Fruit fly (Drosophila melanogaster): ENCODE results near the gene CG13698.

The CG13698 gene

dm6 chr3L:18077649-18078417, 28.1 kb downstream of the CG13698 start (continued):
- peak; percentile 85 for TF ChIP-seq CG1621 (tag; optimal IDR thresholded peaks at IDR 0.05)
- TF ChIP-seq CG8319 (GFP tag; optimal IDR thresholded peaks at IDR 0.05) = peak; percentile 64
- peak; percentile 89 for TF ChIP-seq net (GFP tag; optimal IDR thresholded peaks at IDR 0.05)
- peak; percentile 31 for TF ChIP-seq Sox102F (GFP tag; optimal IDR thresholded peaks at IDR 0.05)
- peak; percentile 88 for TF ChIP-seq CG6163 (GFP tag; IDR thresholded peaks at IDR 0.05)
- peak; percentile 67 for TF ChIP-seq esn (GFP tag; optimal IDR thresholded peaks at IDR 0.05)
- TF ChIP-seq Eip93F (GFP tag; optimal IDR thresholded peaks at IDR 0.05) = no peak
- TF ChIP-seq CG8632 (GFP tag; optimal IDR thresholded peaks at IDR 0.05) = peak; percentile 92
- TF ChIP-seq CG3032 (tag; optimal IDR thresholded peaks at IDR 0.05) = peak; percentile 98
- peak; percentile 84 for TF ChIP-seq Sox14 (GFP tag; optimal IDR thresholded peaks at IDR 0.05)
- peak; percentile 97 to 98 for TF ChIP-seq ss (GFP tag; optimal IDR thresholded peaks at IDR 0.05)
- TF ChIP-seq CG11294 (GFP tag; IDR thresholded peaks at IDR 0.05) = peak; percentile 86; the same call in 1 of the 2 replicates
- peak; percentile 80 for TF ChIP-seq CG7368 (GFP tag; optimal IDR thresholded peaks at IDR 0.05)
- peak; percentile 97 for TF ChIP-seq spab (GFP tag; optimal IDR thresholded peaks at IDR 0.05)
- TF ChIP-seq CG6808 (GFP tag; optimal IDR thresholded peaks at IDR 0.05) = peak; percentile 96
- TF ChIP-seq CG16779 (tag; optimal IDR thresholded peaks at IDR 0.05) = peak; percentile 96
- TF ChIP-seq fkh (GFP tag; optimal IDR thresholded peaks at IDR 0.05) = no peak
- peak; percentile 93 for TF ChIP-seq OdsH (GFP tag; optimal IDR thresholded peaks at IDR 0.05)
- peak; percentile 34 for TF ChIP-seq Hr39 (GFP tag; optimal IDR thresholded peaks at IDR 0.05)

- peak; percentile 27; the same call in 1 of the 2 replicates for TF ChIP-seq CG15336 (GFP tag; IDR thresholded peaks at IDR 0.05)
- TF ChIP-seq topi (GFP tag; optimal IDR thresholded peaks at IDR 0.05) = no peak
- TF ChIP-seq CG8319 (GFP tag; optimal IDR thresholded peaks at IDR 0.05) = no peak
- TF ChIP-seq Eip75B (GFP tag; optimal IDR thresholded peaks at IDR 0.05) = peak; percentile 4
- no peak for TF ChIP-seq Smox (GFP tag; optimal IDR thresholded peaks at IDR 0.05)
- TF ChIP-seq svp (GFP tag) = no peak
- no peak for TF ChIP-seq CG3919 (GFP tag; optimal IDR thresholded peaks at IDR 0.05)
- no peak for TF ChIP-seq Ets21C (GFP tag; optimal IDR thresholded peaks at IDR 0.05)
- TF ChIP-seq Hr38 (GFP tag; optimal IDR thresholded peaks at IDR 0.05) = no peak
- no peak for TF ChIP-seq CG1621 (tag; optimal IDR thresholded peaks at IDR 0.05)
- no peak for TF ChIP-seq lz (GFP tag; optimal IDR thresholded peaks at IDR 0.05)
- no peak for TF ChIP-seq CG3032 (tag; optimal IDR thresholded peaks at IDR 0.05)
- no peak for TF ChIP-seq CG34406 (GFP tag; optimal IDR thresholded peaks at IDR 0.05)
- TF ChIP-seq Blimp-1 (GFP tag; optimal IDR thresholded peaks at IDR 0.05) = no peak
- peak; percentile 39 for TF ChIP-seq CG6276 (GFP tag; optimal IDR thresholded peaks at IDR 0.05)
- TF ChIP-seq CG31627 (GFP tag; optimal IDR thresholded peaks at IDR 0.05) = no peak
- no peak for TF ChIP-seq OdsH (GFP tag; optimal IDR thresholded peaks at IDR 0.05)
- no peak for TF ChIP-seq acj6 (GFP tag; optimal IDR thresholded peaks at IDR 0.05)
- TF ChIP-seq CG32006 (GFP tag; optimal IDR thresholded peaks at IDR 0.05) = peak; percentile 31
- TF ChIP-seq CG16779 (tag; optimal IDR thresholded peaks at IDR 0.05) = no peak
- peak in 1 of 2 experiments; percentile 4 for TF ChIP-seq ss (GFP tag; optimal IDR thresholded peaks at IDR 0.05)
Measured at dm6 chr3L:18076649-18077048, 29.3 kb downstream of the CG13698 start.

- no peak for TF ChIP-seq CG6854 (GFP tag; optimal IDR thresholded peaks at IDR 0.05)
- peak; percentile 53 for TF ChIP-seq Eip78C (GFP tag)
- TF ChIP-seq CG4318 (GFP tag; optimal IDR thresholded peaks at IDR 0.05) = no peak
- TF ChIP-seq Ets21C (GFP tag; optimal IDR thresholded peaks at IDR 0.05) = no peak
- TF ChIP-seq CG6163 (GFP tag; IDR thresholded peaks at IDR 0.05) = no peak
- no peak for TF ChIP-seq acj6 (GFP tag; optimal IDR thresholded peaks at IDR 0.05)
- TF ChIP-seq CG8119 (GFP tag; IDR thresholded peaks at IDR 0.05) = no peak
- TF ChIP-seq CG8632 (GFP tag; optimal IDR thresholded peaks at IDR 0.05) = no peak
- peak; percentile 19 for TF ChIP-seq OdsH (GFP tag; optimal IDR thresholded peaks at IDR 0.05)
- peak; percentile 6 for TF ChIP-seq CG1621 (tag; optimal IDR thresholded peaks at IDR 0.05)
- TF ChIP-seq CG15336 (GFP tag; IDR thresholded peaks at IDR 0.05) = no peak
- peak; percentile 7 for TF ChIP-seq Hr39 (GFP tag; optimal IDR thresholded peaks at IDR 0.05)
- no peak for TF ChIP-seq CG34406 (GFP tag; optimal IDR thresholded peaks at IDR 0.05)
- TF ChIP-seq CG3032 (tag; optimal IDR thresholded peaks at IDR 0.05) = no peak
- no peak for TF ChIP-seq eg (GFP tag; IDR thresholded peaks at IDR 0.05)
- no peak for TF ChIP-seq fd59A (GFP tag; optimal IDR thresholded peaks at IDR 0.05)
- no peak for TF ChIP-seq CG11902 (GFP tag; optimal IDR thresholded peaks at IDR 0.05)
- TF ChIP-seq CG6808 (GFP tag; optimal IDR thresholded peaks at IDR 0.05) = peak; percentile 7
- TF ChIP-seq achi (GFP tag; optimal IDR thresholded peaks at IDR 0.05) = peak; percentile 3
- no peak for TF ChIP-seq dac (GFP tag; optimal IDR thresholded peaks at IDR 0.05)
- no peak for TF ChIP-seq Hr38 (GFP tag; optimal IDR thresholded peaks at IDR 0.05)
- TF ChIP-seq CG7368 (GFP tag; optimal IDR thresholded peaks at IDR 0.05) = peak; percentile 15
- no peak for TF ChIP-seq Sox15 (GFP tag; optimal IDR thresholded peaks at IDR 0.05)
- TF ChIP-seq CG31627 (GFP tag; optimal IDR thresholded peaks at IDR 0.05) = no peak
- TF ChIP-seq CG3919 (GFP tag; optimal IDR thresholded peaks at IDR 0.05) = peak; percentile 22
- peak; percentile 25 for TF ChIP-seq Met (GFP tag; optimal IDR thresholded peaks at IDR 0.05)
- no peak for TF ChIP-seq net (GFP tag; optimal IDR thresholded peaks at IDR 0.05)
Measured at dm6 chr3L:18075853-18076252, 30.1 kb downstream of the CG13698 start.

Data from whole organism, prepupa.